Worm (Caenorhabditis elegans) whole organism, young adult: ENCODE measurements around the gene lmtr-2.

Experiments
- B0019.2 ChIP-seq: fragments of 200-800 bp; sonication (Bioruptor generic); conservative IDR thresholded peaks from 2 replicates; pipeline ENCODE4 v1.3.6; 2022; ENCODE audit warnings: missing genetic modification reagents, missing genetic modification characterization, missing compliant biosample characterization
- D2030.7 ChIP-seq: fragments of 200-800 bp; sonication (Bioruptor generic); IDR thresholded peaks from 2 replicates; pipeline ENCODE4 v1.3.6; 2022; ENCODE audit warnings: missing genetic modification reagents, missing genetic modification characterization, missing compliant biosample characterization
- F10E7.11 ChIP-seq: sonication (generic microtip); optimal IDR thresholded peaks from 2 replicates; lab custom pipeline; 2017; ENCODE audit warnings: mild to moderate bottlenecking, missing genetic modification characterization, moderate library complexity, missing compliant biosample characterization
- F37B4.10 ChIP-seq: fragments of 200-800 bp; sonication (Bioruptor generic); IDR thresholded peaks from 2 replicates; pipeline ENCODE4 v1.3.6; 2022; ENCODE audit warnings: missing genetic modification characterization, missing compliant biosample characterization
- F39B2.1 ChIP-seq: fragments of 200-800 bp; sonication (Bioruptor generic); IDR thresholded peaks from 2 replicates; pipeline ENCODE4 v1.3.6; 2022; ENCODE audit warnings: missing genetic modification reagents, missing genetic modification characterization, missing compliant biosample characterization
- T07F8.4 ChIP-seq: sonication (generic microtip); optimal IDR thresholded peaks from 2 replicates; lab custom pipeline; 2016; ENCODE audit warnings: mild to moderate bottlenecking, missing genetic modification characterization, moderate library complexity, missing compliant biosample characterization
- Y53F4B.3 ChIP-seq: fragments of 200-800 bp; sonication (Bioruptor generic); IDR thresholded peaks from 2 replicates; pipeline ENCODE4 v1.3.6; 2022; ENCODE audit warnings: missing genetic modification reagents, missing genetic modification characterization, missing compliant biosample characterization
- Y53G8AR.9 ChIP-seq: fragments of 200-800 bp; sonication (Bioruptor generic); conservative IDR thresholded peaks from 2 replicates; pipeline ENCODE4 v1.3.6; 2022; ENCODE audit warnings: missing genetic modification reagents, missing genetic modification characterization, missing compliant biosample characterization
- Y79H2A.3 ChIP-seq: fragments of 200-800 bp; sonication (Bioruptor generic); conservative IDR thresholded peaks from 2 replicates; pipeline ENCODE4 v1.3.6; 2022; ENCODE audit warnings: missing genetic modification reagents, missing genetic modification characterization, missing compliant biosample characterization
- athp-1 ChIP-seq: sonication (generic microtip); optimal IDR thresholded peaks from 2 replicates; lab custom pipeline; 2017; ENCODE audit warnings: mild to moderate bottlenecking, missing genetic modification characterization, missing compliant biosample characterization
- cebp-1 ChIP-seq, 2 experiments: fragments of 200-800 bp in 1 of 2; sonication (Bioruptor generic) in 1 of 2; sonication (generic microtip) in 1 of 2; IDR thresholded peaks in 1 of 2; optimal IDR thresholded peaks in 1 of 2; 2 replicates each; pipeline versions ENCODE4 v1.3.6 to Lab custom; 2017 to 2022; ENCODE audit warnings: missing compliant biosample characterization in 2 of 2, missing genetic modification characterization in 2 of 2, mild to moderate bottlenecking in 1 of 2, missing genetic modification reagents in 1 of 2, moderate library complexity in 1 of 2
- ceh-100 ChIP-seq: fragments of 200-800 bp; sonication (Bioruptor generic); IDR thresholded peaks from 2 replicates; pipeline ENCODE4 v1.3.6; 2022; ENCODE audit warnings: missing genetic modification reagents, missing genetic modification characterization, missing compliant biosample characterization
- efl-1 ChIP-seq: fragments of 150-350 bp; optimal IDR thresholded peaks from 2 replicates; lab custom pipeline; 2014; ENCODE audit warnings: missing biosample characterization, missing genetic modification reagents, missing genetic modification characterization
- hlh-26 ChIP-seq: fragments of 200-800 bp; sonication (Bioruptor generic); conservative IDR thresholded peaks from 2 replicates; pipeline ENCODE4 v1.3.6; 2022; ENCODE audit warnings: missing genetic modification reagents, missing genetic modification characterization, missing compliant biosample characterization
- lin-26 ChIP-seq: fragments of 200-800 bp; sonication (Bioruptor generic); IDR thresholded peaks from 2 replicates; pipeline ENCODE4 v1.3.6; 2022; ENCODE audit warnings: missing genetic modification reagents, missing genetic modification characterization, missing compliant biosample characterization
- lin-40 ChIP-seq: sonication (generic microtip); optimal IDR thresholded peaks from 2 replicates; lab custom pipeline; 2016; ENCODE audit warnings: missing genetic modification characterization, mild to moderate bottlenecking, missing compliant biosample characterization, missing genotype, missing genetic modification reagents
- lir-1 ChIP-seq: fragments of 200-800 bp; sonication (Bioruptor generic); conservative IDR thresholded peaks from 2 replicates; pipeline ENCODE4 v1.3.6; 2022; ENCODE audit warnings: missing genetic modification reagents, missing genetic modification characterization, missing compliant biosample characterization
- lsl-1 ChIP-seq: fragments of 200-800 bp; sonication (Bioruptor generic); optimal IDR thresholded peaks from 2 replicates; lab custom pipeline; 2018; ENCODE audit warnings: mild to moderate bottlenecking, missing genetic modification characterization, moderate library complexity, missing compliant biosample characterization
- madf-8 ChIP-seq: fragments of 200-800 bp; sonication (Bioruptor generic); conservative IDR thresholded peaks from 2 replicates; pipeline ENCODE4 v1.3.6; 2022; ENCODE audit warnings: missing genetic modification reagents, missing genetic modification characterization, missing compliant biosample characterization
- mxl-1 ChIP-seq: sonication (generic microtip); optimal IDR thresholded peaks from 2 replicates; lab custom pipeline; 2016; ENCODE audit warnings: missing genetic modification characterization, missing compliant biosample characterization
- nhr-120 ChIP-seq: fragments of 200-800 bp; sonication (Bioruptor generic); IDR thresholded peaks from 2 replicates; pipeline ENCODE4 v1.3.6; 2022; ENCODE audit warnings: missing genetic modification characterization, missing compliant biosample characterization
- nhr-80 ChIP-seq: sonication (generic microtip); optimal IDR thresholded peaks from 2 replicates; lab custom pipeline; 2016; ENCODE audit warnings: missing genetic modification characterization, missing compliant biosample characterization
- pbrm-1 ChIP-seq: fragments of 200-800 bp; sonication (Bioruptor generic); IDR thresholded peaks from 2 replicates; pipeline ENCODE4 v1.3.6; 2022; ENCODE audit warnings: missing genetic modification reagents, missing genetic modification characterization, missing compliant biosample characterization
- snpc-1.1 ChIP-seq: sonication (generic microtip); optimal IDR thresholded peaks from 2 replicates; lab custom pipeline; 2017; ENCODE audit warnings: missing genetic modification characterization, mild to moderate bottlenecking, missing compliant biosample characterization, antibody characterized with exemption, moderate library complexity, missing genotype, missing genetic modification reagents; ENCODE audit not compliant: insufficient read depth
- somi-1 ChIP-seq: fragments of 200-800 bp; sonication (Bioruptor generic); optimal IDR thresholded peaks from 2 replicates; lab custom pipeline; 2018; ENCODE audit warnings: mild to moderate bottlenecking, missing genetic modification characterization, missing compliant biosample characterization
- sptf-2 ChIP-seq: fragments of 200-800 bp; sonication (Bioruptor generic); optimal IDR thresholded peaks from 2 replicates; lab custom pipeline; 2018; ENCODE audit warnings: mild to moderate bottlenecking, missing genetic modification characterization, missing compliant biosample characterization
- unc-62 ChIP-seq: fragments of 150-350 bp; optimal IDR thresholded peaks from 2 replicates; lab custom pipeline; 2014; ENCODE audit warnings: missing biosample characterization, missing genetic modification reagents, missing genetic modification characterization
- ztf-26 ChIP-seq: sonication (generic microtip); optimal IDR thresholded peaks from 2 replicates; lab custom pipeline; 2017; ENCODE audit warnings: missing genetic modification characterization, missing compliant biosample characterization
- ztf-3 ChIP-seq: fragments of 200-800 bp; sonication (Bioruptor generic); optimal IDR thresholded peaks from 2 replicates; lab custom pipeline; 2018; ENCODE audit warnings: mild to moderate bottlenecking, missing genetic modification characterization, missing compliant biosample characterization
- ztf-6 ChIP-seq: fragments of 200-800 bp; sonication (Bioruptor generic); IDR thresholded peaks from 2 replicates; pipeline ENCODE4 v1.3.6; 2022; ENCODE audit warnings: missing genetic modification reagents, missing genetic modification characterization, missing compliant biosample characterization

The lmtr-2 gene

DNA sequence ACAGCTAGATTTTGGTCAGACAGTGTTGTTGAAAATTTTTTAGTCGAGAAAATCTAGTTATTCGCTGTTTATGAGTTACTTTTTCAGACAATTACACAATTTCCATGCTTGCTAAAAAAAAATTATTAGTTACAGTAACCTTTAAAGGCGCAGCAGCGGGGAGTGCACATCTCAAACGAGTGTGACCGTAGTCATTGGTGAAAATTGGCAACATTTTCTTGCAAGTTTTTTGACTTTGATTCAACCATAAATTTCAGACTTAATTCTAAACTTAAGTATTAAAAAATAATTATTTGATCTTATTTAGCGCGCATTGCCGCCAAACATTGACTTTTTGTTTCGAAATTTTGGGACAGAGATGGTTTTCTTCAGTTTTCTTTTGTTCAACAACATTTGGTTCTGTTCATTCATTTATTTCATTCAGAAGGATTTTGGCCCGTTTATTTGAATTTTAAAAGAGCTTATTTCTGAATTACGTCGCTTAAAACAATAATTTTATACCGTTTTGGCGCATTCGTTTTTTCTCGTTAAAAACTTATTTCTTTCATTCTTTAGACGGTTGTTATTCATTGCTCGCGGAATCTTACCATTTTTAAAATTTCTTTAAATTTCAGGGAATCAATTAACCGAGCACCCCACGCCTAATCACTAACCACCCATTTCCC lies 18.1 kb upstream of the lmtr-2 start, which contains the start of gene oma-2 (continued):
- TF ChIP-seq B0019.2 (GFP tag; lab: Robert Waterston, UW), result 0 out of 2 replicates have a peak, but pooled peaks have one; percentile 22
- TF ChIP-seq F37B4.10 (GFP tag; lab: Robert Waterston, UW), result no peak
- no peak for TF ChIP-seq Y79H2A.3 (GFP tag; lab: Robert Waterston, UW)
- TF ChIP-seq T07F8.4 (tag; lab: Kevin White, UChicago), result no peak
- TF ChIP-seq sptf-2 (GFP tag; lab: Kevin White, UChicago), result no peak
- no peak for TF ChIP-seq nhr-120 (GFP tag; lab: Robert Waterston, UW)
- no peak for TF ChIP-seq Y53F4B.3 (GFP tag; lab: Robert Waterston, UW)
- peak; percentile 23 for TF ChIP-seq snpc-1.1 (tag; lab: Kevin White, UChicago)
- peak; percentile 95 for TF ChIP-seq madf-8 (GFP tag; lab: Robert Waterston, UW)
- no peak for TF ChIP-seq unc-62 (GFP tag; lab: Kevin White, UChicago)
- TF ChIP-seq lsl-1 (GFP tag; lab: Kevin White, UChicago), result peak; percentile 99
- TF ChIP-seq Y53G8AR.9, result 0 out of 2 replicates have a peak, but pooled peaks have one; percentile 52
- no peak for TF ChIP-seq F10E7.11 (tag; lab: Kevin White, UChicago)
- no peak for TF ChIP-seq mxl-1 (tag; lab: Kevin White, UChicago)
- TF ChIP-seq D2030.7 (GFP tag; lab: Robert Waterston, UW), result peak; percentile 89
- TF ChIP-seq efl-1 (GFP tag; lab: Kevin White, UChicago), result peak; percentile 82
- TF ChIP-seq pbrm-1 (GFP tag; lab: Robert Waterston, UW), result peak; percentile 37; the same call in 1 of the 2 replicates
- TF ChIP-seq hlh-26 (GFP tag; lab: Robert Waterston, UW), result no peak
- TF ChIP-seq, all 124 proteins: peak for 34

DNA sequence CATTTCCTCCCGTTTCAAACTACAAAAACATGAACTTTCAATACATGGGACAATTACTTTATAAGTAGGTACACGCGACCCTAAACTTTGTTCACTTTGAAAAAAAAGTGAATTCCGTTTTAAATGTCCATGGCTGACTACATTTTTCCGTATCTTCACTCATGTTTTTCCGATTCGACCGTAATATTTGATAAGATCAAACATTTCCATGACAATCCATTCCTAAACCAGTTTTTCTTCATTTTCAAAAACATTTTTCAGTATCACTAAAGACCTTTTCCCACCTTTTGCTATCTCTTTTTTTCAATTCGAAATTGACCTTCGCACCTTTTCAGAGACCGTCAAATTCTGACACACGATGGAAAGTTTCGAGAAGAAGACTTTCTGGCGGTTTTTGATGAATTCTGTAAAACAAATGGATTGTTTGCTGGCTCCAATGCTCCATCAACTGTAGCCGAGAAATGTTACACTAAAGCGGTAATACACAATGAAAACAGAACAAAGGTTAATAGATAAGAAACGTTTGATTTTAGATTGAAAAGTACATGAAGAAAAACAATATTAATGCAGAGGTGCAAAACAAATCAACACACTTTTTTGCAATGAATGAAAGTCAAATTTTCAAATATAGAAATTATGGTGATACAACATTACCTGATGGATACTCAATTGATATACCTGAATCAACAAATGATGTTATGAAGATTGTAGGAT lies 16.7 kb upstream of the lmtr-2 start:
- no peak for TF ChIP-seq Y53F4B.3 (GFP tag; lab: Robert Waterston, UW)

DNA sequence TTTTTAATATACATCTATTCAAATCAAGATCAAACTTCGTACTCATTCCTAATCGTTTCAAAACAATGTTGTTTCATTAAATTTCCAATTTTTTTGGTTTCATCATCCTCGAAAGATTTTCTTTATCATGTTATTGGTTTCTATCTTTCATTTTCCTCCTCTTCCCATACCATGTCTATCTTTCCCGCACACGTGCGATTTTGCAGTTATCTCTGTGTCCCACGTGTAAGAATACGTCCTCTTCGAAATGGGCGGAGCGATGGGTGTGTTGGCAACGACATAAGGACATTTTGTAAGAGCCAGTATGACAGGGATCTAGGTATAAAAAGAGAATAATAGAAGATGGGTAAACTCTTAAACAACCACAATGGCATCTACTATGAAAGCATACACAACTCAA lies 15.4 kb upstream of the lmtr-2 start, which contains the start of gene F43H9.4:
Gene F43H9.4, plus strand, starts transcription at position 366 of the 400 bp plus-strand sequence.
- peak; percentile 11; the same call in 1 of the 2 replicates for TF ChIP-seq lin-26 (GFP tag; lab: Robert Waterston, UW)
- TF ChIP-seq cebp-1 (GFP tag; IDR thresholded peaks at IDR 0.05; lab: Robert Waterston, UW), result no peak
- TF ChIP-seq cebp-1 (tag; optimal IDR thresholded peaks at IDR 0.05; lab: Kevin White, UChicago), result peak; percentile 55
- no peak for TF ChIP-seq athp-1 (tag; lab: Kevin White, UChicago)
- peak; percentile 20 for TF ChIP-seq lin-40 (tag; lab: Kevin White, UChicago)
- TF ChIP-seq nhr-80 (tag; lab: Kevin White, UChicago), result no peak
- peak; percentile 9 for TF ChIP-seq ztf-26 (tag; lab: Kevin White, UChicago)
- TF ChIP-seq somi-1 (GFP tag; lab: Kevin White, UChicago), result peak; percentile 71

DNA sequence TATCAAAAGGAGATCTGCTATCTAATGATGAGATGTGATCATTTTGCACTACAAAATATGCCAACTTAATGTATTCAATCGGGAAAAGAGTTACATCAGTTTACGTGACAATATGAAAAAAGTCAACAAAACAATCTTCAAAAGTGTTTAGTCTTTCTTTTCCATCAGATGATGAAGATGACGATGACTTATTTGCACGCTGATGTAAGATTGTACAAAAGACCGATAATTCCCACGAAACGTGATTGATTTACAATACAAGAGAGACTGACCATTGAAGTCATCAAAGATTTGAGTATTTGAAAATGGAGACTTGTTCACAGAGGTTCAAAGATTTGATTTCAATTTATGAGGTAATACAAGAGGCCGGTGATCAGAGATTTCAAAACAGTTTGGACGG lies 14.4 kb upstream of the lmtr-2 start:
- no peak for TF ChIP-seq somi-1 (GFP tag; lab: Kevin White, UChicago)
- TF ChIP-seq lir-1 (GFP tag; lab: Robert Waterston, UW), result no peak
- no peak for TF ChIP-seq F39B2.1 (GFP tag; lab: Robert Waterston, UW)
- TF ChIP-seq ceh-100 (GFP tag; lab: Robert Waterston, UW), result no peak

DNA sequence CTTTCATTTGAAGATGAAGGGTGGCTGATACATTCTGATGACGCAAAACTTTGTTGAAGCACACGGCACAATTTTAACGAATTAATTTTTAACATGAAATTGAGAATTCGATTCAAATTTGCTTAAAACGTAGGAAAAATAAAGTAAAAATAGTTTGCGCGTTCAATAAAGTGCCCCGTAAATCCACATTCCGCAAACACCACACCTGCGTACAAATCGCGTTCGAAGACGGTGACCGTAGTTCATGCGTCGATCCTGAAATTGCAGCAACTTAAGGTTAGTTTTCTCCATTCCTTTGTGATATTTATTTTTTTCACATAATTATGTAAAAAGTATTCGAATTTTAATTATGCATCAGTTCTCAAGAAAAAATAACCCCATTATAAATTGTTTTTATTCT lies 13.8 kb upstream of the lmtr-2 start, which contains the start of gene F43H9.3:
Gene F43H9.3, minus strand, starts transcription at position 189 of the 400 bp plus-strand sequence.
- no peak for TF ChIP-seq ztf-3 (GFP tag; lab: Kevin White, UChicago)
- TF ChIP-seq lsl-1 (GFP tag; lab: Kevin White, UChicago), result peak; percentile 27
- TF ChIP-seq ztf-6 (GFP tag; lab: Robert Waterston, UW), result no peak
- TF ChIP-seq sptf-2 (GFP tag; lab: Kevin White, UChicago), result no peak
- TF ChIP-seq, all 124 proteins: peak for 1
